Fruit fly (Drosophila melanogaster): ENCODE measurements around the gene Axs.
A peak's percentile ranks its signal among the peaks of the same experiment; 100 is the strongest.

Axs gene

dm6 chrX:16674538-16674937 is 9.2 kb downstream of the Axs start:
- TF ChIP-seq Snoo (tag; optimal IDR thresholded peaks at IDR 0.05): no peak
- no peak for TF ChIP-seq gl (tag; optimal IDR thresholded peaks at IDR 0.05)
- TF ChIP-seq fd96Ca (GFP tag; IDR thresholded peaks at IDR 0.05): no peak
- TF ChIP-seq CG17806 (tag; optimal IDR thresholded peaks at IDR 0.05): no peak
- TF ChIP-seq CG13204 (GFP tag; optimal IDR thresholded peaks at IDR 0.05): no peak
- TF ChIP-seq CG8159 (tag; optimal IDR thresholded peaks at IDR 0.05): no peak
- TF ChIP-seq CG12605 (GFP tag; IDR thresholded peaks at IDR 0.05): no peak
- no peak for TF ChIP-seq EcR (GFP tag; optimal IDR thresholded peaks at IDR 0.05)
- no peak for TF ChIP-seq Pif1A (GFP tag; optimal IDR thresholded peaks at IDR 0.05)
- TF ChIP-seq CG10348 (GFP tag; IDR thresholded peaks at IDR 0.05): no peak
- no peak for TF ChIP-seq Pif1B (GFP tag; optimal IDR thresholded peaks at IDR 0.05)
- TF ChIP-seq rn (GFP tag; IDR thresholded peaks at IDR 0.05): no peak

- TF ChIP-seq CG15710 (tag; optimal IDR thresholded peaks at IDR 0.05): no peak
- TF ChIP-seq Ets98B (GFP tag; IDR thresholded peaks at IDR 0.05): no peak
- TF ChIP-seq Pif1A (GFP tag; optimal IDR thresholded peaks at IDR 0.05): no peak
- TF ChIP-seq CG8301 (tag; optimal IDR thresholded peaks at IDR 0.05): no peak
- TF ChIP-seq CG34367 (tag; optimal IDR thresholded peaks at IDR 0.05): no peak
- no peak for TF ChIP-seq CG10348 (GFP tag; IDR thresholded peaks at IDR 0.05)
Observed at dm6 chrX:16672904-16673303, 10.8 kb downstream of the Axs start.

DNA sequence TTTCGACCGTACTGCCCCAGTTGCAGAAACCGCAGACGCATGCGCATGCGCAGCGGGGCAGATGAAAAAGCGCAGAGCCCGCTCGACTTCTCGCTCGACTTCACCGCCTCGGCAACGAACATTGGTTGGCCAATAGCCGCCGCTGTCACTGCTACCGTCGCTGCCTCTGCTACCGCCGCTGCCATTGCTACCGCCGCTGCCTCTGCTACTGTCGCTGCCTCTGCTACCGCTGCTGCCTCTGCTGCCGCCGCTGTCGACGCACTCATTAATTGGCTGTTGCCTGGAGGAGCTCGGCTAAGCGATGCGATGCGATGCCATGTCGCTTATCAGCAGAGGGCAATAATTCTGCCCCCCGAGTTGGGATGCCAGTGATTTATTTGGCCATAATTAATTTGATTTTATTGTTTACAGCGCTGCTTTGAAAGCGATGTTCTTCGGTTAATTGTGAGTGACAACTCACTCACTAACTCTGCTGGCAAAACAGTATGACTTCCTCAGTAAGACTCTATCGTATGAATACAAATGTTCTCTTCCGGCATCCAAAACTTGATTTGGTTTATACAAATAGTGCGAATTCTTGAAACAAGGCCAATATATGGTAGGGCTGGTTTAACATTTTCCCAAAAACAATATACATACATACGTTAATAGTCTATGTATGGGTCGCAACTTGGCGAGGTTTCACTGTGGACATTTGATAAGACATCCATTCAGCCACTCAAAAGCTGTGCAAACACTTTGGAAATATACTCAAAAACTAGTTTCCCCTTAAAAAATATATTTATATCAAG is 12.8 kb downstream of the Axs start:
- TF ChIP-seq CG10348 (GFP tag; IDR thresholded peaks at IDR 0.05) (no peak), CG4496 (GFP tag; IDR thresholded peaks at IDR 0.05) (peak; percentile 49; the same call in 1 of the 3 replicates), CG13204 (GFP tag; optimal IDR thresholded peaks at IDR 0.05) (peak; percentile 75), CG14655 (GFP tag; optimal IDR thresholded peaks at IDR 0.05) (peak; percentile 7)

DNA sequence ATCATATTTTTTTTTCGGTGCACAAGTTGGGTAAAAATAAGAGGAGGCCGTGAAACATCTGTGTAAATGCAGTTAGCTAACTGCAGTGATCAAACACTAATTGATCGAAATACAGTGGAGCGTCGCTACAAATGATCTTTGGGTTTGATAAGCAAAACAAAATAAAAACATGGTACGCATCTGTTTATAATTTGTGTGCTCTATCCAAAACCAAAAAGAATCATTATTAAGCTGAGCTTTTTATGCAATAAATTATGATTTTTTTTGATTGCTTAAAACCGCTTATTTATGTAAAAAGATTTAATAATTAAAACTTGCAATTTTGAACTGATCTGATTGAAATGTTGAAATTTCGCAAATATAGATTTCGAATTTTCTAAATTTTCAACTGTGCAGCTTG is 13.4 kb downstream of the Axs start:
- TF ChIP-seq CG13204 (GFP tag; optimal IDR thresholded peaks at IDR 0.05) (no peak), Pif1A (GFP tag; optimal IDR thresholded peaks at IDR 0.05) (peak; percentile 5)

DNA sequence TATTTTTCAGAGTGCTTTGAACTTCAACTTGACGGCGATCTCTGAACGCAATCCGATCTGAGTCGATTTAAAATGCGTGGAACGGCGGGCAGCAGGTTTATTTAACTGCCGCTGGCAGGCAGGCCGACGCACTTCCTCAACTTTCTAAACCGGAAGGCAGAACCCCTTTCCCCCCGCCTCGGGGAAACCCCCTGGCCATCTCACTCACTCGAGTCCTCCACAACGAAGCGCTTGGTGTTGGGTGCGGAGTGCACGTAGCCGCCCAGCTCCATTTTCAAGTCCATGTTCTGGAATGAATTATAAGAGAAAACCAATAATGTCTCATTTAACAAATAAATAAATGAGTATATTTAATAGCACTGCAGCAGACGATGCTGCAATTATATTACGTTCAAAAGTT is 13.8 kb downstream of the Axs start:
- TF ChIP-seq CG32121 (GFP tag; IDR thresholded peaks at IDR 0.05) (no peak), CG4496 (GFP tag; IDR thresholded peaks at IDR 0.05) (0 out of 3 replicates have a peak, but pooled peaks have one; percentile 49), Pif1A (GFP tag; optimal IDR thresholded peaks at IDR 0.05) (no peak), CG34367 (tag; optimal IDR thresholded peaks at IDR 0.05) (no peak)

- no peak for TF ChIP-seq gl (tag; optimal IDR thresholded peaks at IDR 0.05)
- peak; percentile 7 for TF ChIP-seq CG8159 (tag; optimal IDR thresholded peaks at IDR 0.05)
- TF ChIP-seq fd96Ca (GFP tag; IDR thresholded peaks at IDR 0.05): no peak
- TF ChIP-seq CG13204 (GFP tag; optimal IDR thresholded peaks at IDR 0.05): no peak
- TF ChIP-seq CG12605 (GFP tag; IDR thresholded peaks at IDR 0.05): no peak
- TF ChIP-seq CG17806 (tag; optimal IDR thresholded peaks at IDR 0.05): no peak
- no peak for TF ChIP-seq CG34367 (tag; optimal IDR thresholded peaks at IDR 0.05)
- no peak for TF ChIP-seq CG10348 (GFP tag; IDR thresholded peaks at IDR 0.05)
- TF ChIP-seq D1 (tag; optimal IDR thresholded peaks at IDR 0.05): no peak
- TF ChIP-seq CG15710 (tag; optimal IDR thresholded peaks at IDR 0.05): peak; percentile 17
- TF ChIP-seq Ets98B (GFP tag; IDR thresholded peaks at IDR 0.05): no peak
- no peak for TF ChIP-seq CG4496 (GFP tag; IDR thresholded peaks at IDR 0.05)
Observed at dm6 chrX:16664405-16665064, 19.2 kb downstream of the Axs start, which contains the start of gene CG15865. Gene CG15865, minus strand, starts transcription at chrX:16664455.

- TF ChIP-seq CG4496 (GFP tag; IDR thresholded peaks at IDR 0.05) (no peak), EcR (GFP tag; optimal IDR thresholded peaks at IDR 0.05) (no peak), CG14655 (GFP tag; optimal IDR thresholded peaks at IDR 0.05) (no peak), CG8159 (tag; optimal IDR thresholded peaks at IDR 0.05) (no peak), fd96Ca (GFP tag; IDR thresholded peaks at IDR 0.05) (no peak), CG15710 (tag; optimal IDR thresholded peaks at IDR 0.05) (no peak)
Observed at dm6 chrX:16660632-16661031, 23.1 kb downstream of the Axs start.

dm6 chrX:16655724-16656235 is 27.9 kb downstream of the Axs start:
- TF ChIP-seq CG13204 (GFP tag; optimal IDR thresholded peaks at IDR 0.05) (peak; percentile 90), Ets98B (GFP tag; IDR thresholded peaks at IDR 0.05) (0 out of 2 replicates have a peak, but pooled peaks have one; percentile 16), CG9948 (tag; optimal IDR thresholded peaks at IDR 0.05) (no peak), EcR (GFP tag; optimal IDR thresholded peaks at IDR 0.05) (peak; percentile 34), CG12605 (GFP tag; IDR thresholded peaks at IDR 0.05) (no peak), Snoo (tag; optimal IDR thresholded peaks at IDR 0.05) (peak; percentile 27)

All from whole organism, pupa.